Fruit fly (Drosophila melanogaster) whole organism, prepupa: ENCODE data around the gene Pisd.

Experiments used
- Blimp-1 ChIP-seq: fragments of 200-800 bp; sonication (Bioruptor generic); optimal IDR thresholded peaks from 3 replicates; lab custom pipeline; 2017; ENCODE audit warnings: missing biosample characterization, missing genetic modification characterization, mild to moderate bottlenecking, moderate library complexity, missing genetic modification reagents
- CG10669 ChIP-seq: fragments of 200-800 bp; sonication (Bioruptor generic); optimal IDR thresholded peaks from 3 replicates; lab custom pipeline; 2018; ENCODE audit warnings: missing biosample characterization, mild to moderate bottlenecking, missing genetic modification characterization, moderate library complexity
- CG11902 ChIP-seq: fragments of 200-800 bp; sonication (Bioruptor generic); optimal IDR thresholded peaks from 3 replicates; lab custom pipeline; 2016; ENCODE audit warnings: missing biosample characterization, missing genetic modification characterization
- CG1621 ChIP-seq: fragments of 200-800 bp; sonication (Bioruptor generic); optimal IDR thresholded peaks from 3 replicates; lab custom pipeline; 2018; ENCODE audit warnings: missing biosample characterization, mild to moderate bottlenecking, missing genetic modification characterization
- CG16779 ChIP-seq: fragments of 200-800 bp; sonication (Bioruptor generic); optimal IDR thresholded peaks from 3 replicates; lab custom pipeline; 2017; ENCODE audit warnings: missing biosample characterization, mild to moderate bottlenecking, missing genetic modification characterization
- CG3032 ChIP-seq: fragments of 200-800 bp; optimal IDR thresholded peaks from 2 replicates; lab custom pipeline; 2019; ENCODE audit warnings: missing biosample characterization, mild to moderate bottlenecking, missing genetic modification characterization, moderate library complexity
- CG31627 ChIP-seq: fragments of 200-800 bp; sonication (Bioruptor generic); optimal IDR thresholded peaks from 3 replicates; lab custom pipeline; 2016; ENCODE audit warnings: missing biosample characterization, missing genetic modification characterization
- CG32006 ChIP-seq: fragments of 200-800 bp; sonication (Bioruptor generic); optimal IDR thresholded peaks from 3 replicates; lab custom pipeline; 2017; ENCODE audit warnings: missing biosample characterization, mild to moderate bottlenecking, missing genetic modification characterization
- CG3919 ChIP-seq: fragments of 200-800 bp; sonication (Bioruptor generic); optimal IDR thresholded peaks from 3 replicates; lab custom pipeline; 2016; ENCODE audit warnings: missing biosample characterization, missing genetic modification characterization
- CG4318 ChIP-seq: fragments of 200-800 bp; sonication (Bioruptor generic); optimal IDR thresholded peaks from 3 replicates; lab custom pipeline; 2017; ENCODE audit warnings: missing biosample characterization, mild to moderate bottlenecking, missing genetic modification characterization
- CG6163 ChIP-seq: fragments of 200-800 bp; sonication (Bioruptor generic); IDR thresholded peaks from 3 replicates; pipeline ENCODE4 v1.3.6; 2022; ENCODE audit warnings: missing biosample characterization, missing genetic modification characterization
- CG6276 ChIP-seq: fragments of 200-800 bp; sonication (Bioruptor generic); optimal IDR thresholded peaks from 2 replicates; lab custom pipeline; 2017; ENCODE audit warnings: missing biosample characterization, mild to moderate bottlenecking, missing genetic modification characterization
- CG6792 ChIP-seq: fragments of 200-800 bp; sonication (Bioruptor generic); optimal IDR thresholded peaks from 3 replicates; lab custom pipeline; 2016; ENCODE audit warnings: missing biosample characterization, missing genetic modification characterization
- CG6808 ChIP-seq: fragments of 200-800 bp; sonication (Bioruptor generic); optimal IDR thresholded peaks from 3 replicates; lab custom pipeline; 2017; ENCODE audit warnings: missing biosample characterization, missing genetic modification characterization, mild to moderate bottlenecking, moderate library complexity, missing genetic modification reagents
- CG6854 ChIP-seq: fragments of 200-800 bp; sonication (Bioruptor generic); optimal IDR thresholded peaks from 2 replicates; lab custom pipeline; 2017; ENCODE audit warnings: missing biosample characterization, mild to moderate bottlenecking, missing genetic modification characterization
- CG8632 ChIP-seq: fragments of 200-800 bp; sonication (Bioruptor generic); optimal IDR thresholded peaks from 3 replicates; lab custom pipeline; 2016; ENCODE audit warnings: missing biosample characterization, missing genetic modification characterization
- Eip75B ChIP-seq: fragments of 200-800 bp; sonication (Bioruptor generic); optimal IDR thresholded peaks from 3 replicates; lab custom pipeline; 2016; ENCODE audit warnings: missing biosample characterization, missing genetic modification characterization
- Eip78C ChIP-seq: fragments of 200-800 bp; sonication (Bioruptor generic); peaks from one replicate; lab custom pipeline; 2016; ENCODE audit warnings: missing biosample characterization, missing genetic modification characterization
- Eip93F ChIP-seq: fragments of 200-800 bp; sonication (Bioruptor generic); optimal IDR thresholded peaks from 2 replicates; lab custom pipeline; 2016; ENCODE audit warnings: missing biosample characterization, mild to moderate bottlenecking, missing genetic modification characterization
- Ets21C ChIP-seq: fragments of 200-800 bp; sonication (Bioruptor generic); optimal IDR thresholded peaks from 3 replicates; lab custom pipeline; 2016; ENCODE audit warnings: missing biosample characterization, missing genetic modification characterization
- Gug ChIP-seq: fragments of 200-800 bp; sonication (Bioruptor generic); IDR thresholded peaks from 2 replicates; pipeline ENCODE4 v1.3.6; 2022; ENCODE audit warnings: missing biosample characterization, missing genetic modification characterization
- Hr38 ChIP-seq: sonication (Bioruptor generic); optimal IDR thresholded peaks from 2 replicates; lab custom pipeline; 2016; ENCODE audit warnings: missing biosample characterization, missing genetic modification characterization
- Hr4 ChIP-seq: fragments of 200-800 bp; sonication (Bioruptor generic); optimal IDR thresholded peaks from 3 replicates; lab custom pipeline; 2016; ENCODE audit warnings: missing biosample characterization, missing genetic modification characterization
- Lpt ChIP-seq: fragments of 200-800 bp; sonication (Bioruptor generic); optimal IDR thresholded peaks from 3 replicates; lab custom pipeline; 2016; ENCODE audit warnings: missing biosample characterization, missing genetic modification characterization
- Met ChIP-seq: fragments of 200-800 bp; sonication (Bioruptor generic); optimal IDR thresholded peaks from 3 replicates; lab custom pipeline; 2016; ENCODE audit warnings: missing biosample characterization, missing genetic modification characterization
- OdsH ChIP-seq: fragments of 200-800 bp; sonication (Bioruptor generic); optimal IDR thresholded peaks from 3 replicates; lab custom pipeline; 2016; ENCODE audit warnings: missing biosample characterization, missing genetic modification characterization
- Sox102F ChIP-seq: fragments of 200-800 bp; sonication (Bioruptor generic); optimal IDR thresholded peaks from 2 replicates; lab custom pipeline; 2016; ENCODE audit warnings: missing biosample characterization, mild to moderate bottlenecking, missing genetic modification characterization
- Sox14 ChIP-seq: fragments of 200-800 bp; sonication (Bioruptor generic); optimal IDR thresholded peaks from 3 replicates; lab custom pipeline; 2016; ENCODE audit warnings: missing biosample characterization, missing genetic modification characterization
- achi ChIP-seq: fragments of 200-800 bp; sonication (Bioruptor generic); optimal IDR thresholded peaks from 3 replicates; lab custom pipeline; 2016; ENCODE audit warnings: missing biosample characterization, missing genetic modification characterization
- acj6 ChIP-seq: fragments of 200-800 bp; sonication (Bioruptor generic); optimal IDR thresholded peaks from 3 replicates; lab custom pipeline; 2016; ENCODE audit warnings: missing biosample characterization, missing genetic modification characterization
- cyc ChIP-seq: fragments of 200-800 bp; sonication (Bioruptor generic); optimal IDR thresholded peaks from 3 replicates; lab custom pipeline; 2016; ENCODE audit warnings: missing biosample characterization, missing genetic modification characterization
- esn ChIP-seq: fragments of 200-800 bp; sonication (Bioruptor generic); optimal IDR thresholded peaks from 2 replicates; lab custom pipeline; 2016; ENCODE audit warnings: missing biosample characterization, mild to moderate bottlenecking, missing genetic modification characterization, moderate library complexity
- fd59A ChIP-seq: fragments of 200-800 bp; sonication (Bioruptor generic); optimal IDR thresholded peaks from 2 replicates; lab custom pipeline; 2017; ENCODE audit warnings: missing biosample characterization, mild to moderate bottlenecking, missing genetic modification characterization, missing genetic modification reagents
- fkh ChIP-seq: fragments of 200-800 bp; sonication (Bioruptor generic); optimal IDR thresholded peaks from 3 replicates; lab custom pipeline; 2017; ENCODE audit warnings: missing biosample characterization, mild to moderate bottlenecking, missing genetic modification characterization, moderate library complexity
- net ChIP-seq: fragments of 200-800 bp; sonication (Bioruptor generic); optimal IDR thresholded peaks from 3 replicates; lab custom pipeline; 2016; ENCODE audit warnings: missing biosample characterization, missing genetic modification characterization
- salr ChIP-seq, 2 experiments: fragments of 200-800 bp; sonication (Bioruptor generic); optimal IDR thresholded peaks; 3 replicates each; lab custom pipeline; 2016 to 2018; ENCODE audit warnings: missing biosample characterization in 2 of 2, missing genetic modification characterization in 2 of 2, mild to moderate bottlenecking in 1 of 2
- spab ChIP-seq: fragments of 200-800 bp; sonication (Bioruptor generic); optimal IDR thresholded peaks from 2 replicates; lab custom pipeline; 2017; ENCODE audit warnings: missing biosample characterization, mild to moderate bottlenecking, missing genetic modification characterization, missing genetic modification reagents
- ss ChIP-seq, 2 experiments: fragments of 200-800 bp; sonication (Bioruptor generic); optimal IDR thresholded peaks; 2 replicates in 1 of 2; 3 replicates in 1 of 2; lab custom pipeline; 2017 to 2018; ENCODE audit warnings: mild to moderate bottlenecking in 2 of 2, missing biosample characterization in 2 of 2, missing genetic modification characterization in 2 of 2, moderate library complexity in 1 of 2
- svp ChIP-seq: fragments of 200-800 bp; sonication (Bioruptor generic); peaks from one replicate; lab custom pipeline; 2016; ENCODE audit warnings: missing biosample characterization, missing genetic modification characterization
- topi ChIP-seq: fragments of 200-800 bp; sonication (Bioruptor generic); optimal IDR thresholded peaks from 3 replicates; lab custom pipeline; 2016; ENCODE audit warnings: missing biosample characterization, missing genetic modification characterization
- vri ChIP-seq: fragments of 200-800 bp; sonication (Bioruptor generic); optimal IDR thresholded peaks from 3 replicates; lab custom pipeline; 2016; ENCODE audit warnings: missing biosample characterization, mild to moderate bottlenecking, missing genetic modification characterization

Gene Pisd

DNA sequence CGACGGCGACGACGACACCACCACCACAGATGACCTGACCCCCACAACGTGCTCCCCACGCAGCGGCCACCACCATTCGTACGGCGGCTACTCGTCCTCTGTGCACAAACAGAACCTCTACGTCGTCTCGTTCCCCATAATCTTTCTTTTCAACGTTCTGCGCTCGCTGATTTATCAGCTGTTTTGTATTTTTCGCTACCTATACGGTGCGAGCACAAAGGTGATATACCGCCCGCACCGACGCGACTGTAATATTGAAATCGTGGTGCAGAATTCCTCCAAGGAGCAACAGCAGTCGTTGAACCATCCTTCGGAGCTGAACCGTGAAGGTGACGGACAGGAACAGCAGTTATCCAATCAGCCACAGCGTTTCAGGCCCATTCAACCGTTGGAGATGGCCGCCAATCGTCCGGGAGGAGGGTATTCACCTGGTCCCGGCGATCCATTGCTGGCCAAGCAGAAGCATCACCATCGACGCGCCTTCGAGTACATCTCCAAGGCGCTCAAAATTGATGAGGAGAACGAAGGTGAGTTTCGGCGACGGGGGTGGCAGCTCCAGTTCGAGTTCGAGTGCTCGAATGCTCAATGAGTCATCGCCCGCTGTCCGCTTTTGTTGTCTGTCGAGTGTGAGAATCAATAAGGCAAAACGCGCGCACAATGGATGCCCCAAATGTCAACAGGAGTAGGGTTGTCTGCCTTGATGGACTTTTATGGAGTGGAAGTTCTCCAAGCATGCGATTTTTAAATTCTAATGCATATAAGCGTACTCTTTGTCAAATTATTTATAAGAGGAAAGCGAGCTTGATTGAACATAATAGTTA is 11.6 kb upstream of the Pisd start, which contains the start of gene Miro (continued):
- TF ChIP-seq achi (GFP tag; lab: Kevin White, UChicago) (peak; percentile 30), Ets21C (GFP tag; lab: Kevin White, UChicago) (no peak), CG32006 (GFP tag; lab: Kevin White, UChicago) (no peak), CG4318 (no peak), Met (GFP tag; lab: Kevin White, UChicago) (no peak), salr (GFP tag; optimal IDR thresholded peaks at IDR 0.05; lab: Kevin White, UChicago) (no peak), Gug (GFP tag; lab: Robert Waterston, UW) (no peak), esn (GFP tag; lab: Kevin White, UChicago) (peak; percentile 33), CG31627 (GFP tag; lab: Kevin White, UChicago) (no peak), fkh (GFP tag; lab: Kevin White, UChicago) (peak; percentile 34), acj6 (GFP tag; lab: Kevin White, UChicago) (no peak), CG8632 (GFP tag; lab: Kevin White, UChicago) (peak; percentile 13), ss (GFP tag; optimal IDR thresholded peaks at IDR 0.05; lab: Kevin White, UChicago) (peak; percentile 64 to 74), CG6792 (GFP tag; lab: Kevin White, UChicago) (peak; percentile 25), net (no peak), CG6854 (GFP tag; lab: Kevin White, UChicago) (no peak), Hr38 (GFP tag; lab: Kevin White, UChicago) (no peak), CG6276 (GFP tag; lab: Kevin White, UChicago) (no peak), Sox14 (GFP tag; lab: Kevin White, UChicago) (peak; percentile 57), cyc (GFP tag; lab: Kevin White, UChicago) (no peak), Eip78C (GFP tag; lab: Kevin White, UChicago) (peak; percentile 82), Lpt (no peak), Sox102F (peak; percentile 50), CG11902 (GFP tag; lab: Kevin White, UChicago) (no peak)

DNA sequence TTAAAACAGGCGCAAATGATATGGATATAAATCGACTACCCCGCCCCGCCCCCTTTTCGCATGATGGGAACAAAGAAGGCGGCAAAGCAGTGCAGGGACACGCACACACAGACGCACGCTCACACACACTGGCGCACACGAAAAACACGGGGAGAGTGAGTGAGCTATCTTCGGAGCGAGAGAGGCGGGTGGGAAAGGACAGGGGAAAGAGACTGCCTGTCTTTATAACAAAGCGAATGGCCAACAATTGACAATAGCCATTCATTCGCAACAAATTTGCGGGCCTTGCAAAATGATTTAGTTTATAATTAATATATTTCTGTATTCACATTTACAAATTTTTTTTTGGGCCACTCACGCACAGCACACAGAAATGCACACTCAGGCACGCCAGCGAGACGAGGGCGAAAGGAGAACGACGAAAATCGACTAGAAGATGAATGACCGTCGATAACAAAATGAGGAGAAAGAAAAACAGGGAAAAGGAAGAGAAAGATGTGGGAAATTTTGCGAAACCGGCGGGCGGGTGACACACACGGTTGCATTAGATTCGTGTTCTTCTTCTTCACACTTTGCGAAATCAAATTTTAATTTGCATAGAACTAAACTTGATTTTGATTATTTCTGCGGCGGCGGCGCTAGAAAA is 3.9 kb upstream of the Pisd start:
- TF ChIP-seq spab (GFP tag; lab: Kevin White, UChicago) (no peak), CG6163 (peak; percentile 58; the same call in 2 of the 3 replicates), OdsH (GFP tag; lab: Kevin White, UChicago) (no peak), Eip78C (GFP tag; lab: Kevin White, UChicago) (peak; percentile 83), topi (GFP tag; lab: Kevin White, UChicago) (peak; percentile 18), svp (GFP tag; lab: Kevin White, UChicago) (peak; percentile 86), CG1621 (tag; lab: Kevin White, UChicago) (peak; percentile 2), Met (GFP tag; lab: Kevin White, UChicago) (peak; percentile 28), ss (GFP tag; optimal IDR thresholded peaks at IDR 0.05; lab: Kevin White, UChicago) (peak in 1 of 2 experiments; percentile 23), Eip75B (GFP tag; lab: Kevin White, UChicago) (peak; percentile 5), CG4318 (no peak), vri (GFP tag; lab: Kevin White, UChicago) (peak; percentile 21), Eip93F (peak; percentile 47), Sox14 (GFP tag; lab: Kevin White, UChicago) (peak; percentile 99)

DNA sequence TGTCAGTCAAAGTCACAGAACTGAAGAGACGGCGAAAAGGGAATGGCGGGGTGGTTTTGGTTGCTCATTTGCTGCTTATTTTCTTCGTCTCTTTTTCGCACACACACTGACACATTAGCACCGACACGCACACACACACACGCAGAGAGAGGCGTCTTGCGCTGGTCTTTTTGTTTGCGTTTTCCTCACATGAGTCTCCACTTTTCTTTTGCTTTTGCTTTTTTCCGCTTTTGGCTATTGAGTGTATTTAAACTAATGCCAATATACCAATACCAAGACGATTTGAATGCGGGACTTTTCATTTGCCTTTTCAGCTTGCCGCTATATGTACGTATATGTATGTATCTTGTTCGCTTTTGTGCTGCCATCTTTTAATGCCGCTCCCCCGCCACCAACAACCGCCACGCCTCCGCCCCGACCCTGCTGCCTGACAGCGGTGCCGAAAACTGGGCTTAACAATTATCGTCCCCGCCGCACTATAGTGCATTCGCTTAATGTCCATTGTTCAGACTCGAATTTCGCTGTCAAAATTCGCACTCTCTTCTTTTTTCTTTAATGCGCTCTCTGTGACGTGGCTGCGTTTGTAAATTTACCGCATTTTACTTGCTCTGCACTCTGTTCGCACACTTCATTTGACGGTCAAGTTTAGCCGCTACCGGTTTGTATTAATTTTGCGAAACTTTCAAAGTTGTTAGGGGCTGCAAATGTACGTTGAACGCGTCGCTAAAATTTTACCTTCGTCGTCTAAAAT is 3.2 kb upstream of the Pisd start, which contains the start of gene CG5986:
CG5986 (plus strand) TSS at position 565 of the 751 bp plus-strand sequence.
- TF ChIP-seq CG10669 (GFP tag; lab: Kevin White, UChicago) (no peak), CG16779 (tag; lab: Kevin White, UChicago) (peak; percentile 56), cyc (GFP tag; lab: Kevin White, UChicago) (no peak), Eip78C (GFP tag; lab: Kevin White, UChicago) (no peak), CG6854 (GFP tag; lab: Kevin White, UChicago) (peak; percentile 2), Gug (GFP tag; lab: Robert Waterston, UW) (no peak), OdsH (GFP tag; lab: Kevin White, UChicago) (no peak), achi (GFP tag; lab: Kevin White, UChicago) (no peak), Hr4 (no peak), CG3032 (tag; lab: Kevin White, UChicago) (no peak), CG6163 (peak; percentile 73; the same call in 2 of the 3 replicates), Lpt (peak; percentile 39), CG11902 (GFP tag; lab: Kevin White, UChicago) (no peak), Sox102F (no peak), Eip93F (no peak), CG6808 (GFP tag; lab: Kevin White, UChicago) (peak; percentile 56), CG31627 (GFP tag; lab: Kevin White, UChicago) (no peak), Blimp-1 (GFP tag; lab: Kevin White, UChicago) (no peak), CG3919 (peak; percentile 6), CG6792 (GFP tag; lab: Kevin White, UChicago) (no peak), fd59A (GFP tag; lab: Kevin White, UChicago) (no peak), acj6 (GFP tag; lab: Kevin White, UChicago) (no peak)
